Fruit fly (Drosophila melanogaster) whole organism, embryonic: ENCODE measurements around the gene CG4593.
A peak's percentile ranks its signal among the peaks of the same experiment; 100 is the strongest.

Source experiments
- Adf1 ChIP-seq: fragments of 200-800 bp; sonication (Bioruptor generic); IDR thresholded peaks from 2 replicates; pipeline ENCODE4 v1.3.6; 2022; ENCODE audit warnings: missing biosample characterization, missing genetic modification characterization
- Blimp-1 ChIP-seq: fragments of 200-800 bp; sonication (Bioruptor generic); optimal IDR thresholded peaks from 3 replicates; lab custom pipeline; 2018; ENCODE audit warnings: missing biosample characterization, missing genetic modification characterization, mild to moderate bottlenecking, moderate library complexity, missing genetic modification reagents
- CG10209 ChIP-seq: fragments of 200-800 bp; sonication (Bioruptor generic); optimal IDR thresholded peaks from 3 replicates; lab custom pipeline; 2017; ENCODE audit warnings: missing biosample characterization, mild to moderate bottlenecking, missing genetic modification characterization, missing genetic modification reagents
- CG11093 ChIP-seq: fragments of 200-800 bp; sonication (Bioruptor generic); IDR thresholded peaks from 3 replicates; pipeline ENCODE4 v1.3.6; 2022; ENCODE audit warnings: missing biosample characterization, missing genetic modification characterization
- CG11723 ChIP-seq: fragments of 200-800 bp; sonication (Bioruptor generic); optimal IDR thresholded peaks from 2 replicates; lab custom pipeline; 2017; ENCODE audit warnings: missing biosample characterization, mild to moderate bottlenecking, missing genetic modification characterization
- CG12071 ChIP-seq: fragments of 200-800 bp; sonication (Bioruptor generic); optimal IDR thresholded peaks from 3 replicates; lab custom pipeline; 2018; ENCODE audit warnings: missing biosample characterization, mild to moderate bottlenecking, missing genetic modification characterization
- CG1233 ChIP-seq: fragments of 200-800 bp; sonication (Bioruptor generic); optimal IDR thresholded peaks from 4 replicates; lab custom pipeline; 2018; ENCODE audit warnings: missing biosample characterization, mild to moderate bottlenecking, missing genetic modification characterization
- CG12744 ChIP-seq: fragments of 200-800 bp; sonication (Bioruptor generic); optimal IDR thresholded peaks from 2 replicates; lab custom pipeline; 2016; ENCODE audit warnings: missing biosample characterization, missing genetic modification characterization
- CG12769 ChIP-seq: fragments of 200-800 bp; sonication (Bioruptor generic); optimal IDR thresholded peaks from 2 replicates; lab custom pipeline; 2019; ENCODE audit warnings: missing biosample characterization, mild to moderate bottlenecking, missing genetic modification characterization, moderate library complexity
- CG13287 ChIP-seq: fragments of 200-800 bp; sonication (Bioruptor generic); IDR thresholded peaks from 2 replicates; pipeline ENCODE4 v1.3.6; 2022; ENCODE audit warnings: missing biosample characterization, missing genetic modification characterization; ENCODE audit not compliant: partially characterized antibody
- CG2678 ChIP-seq: fragments of 200-800 bp; sonication (Bioruptor generic); optimal IDR thresholded peaks from 3 replicates; lab custom pipeline; 2019; ENCODE audit warnings: missing biosample characterization, mild to moderate bottlenecking, missing genetic modification characterization, moderate library complexity
- CG30403 ChIP-seq: fragments of 200-800 bp; sonication (Bioruptor generic); optimal IDR thresholded peaks from 3 replicates; lab custom pipeline; 2016; ENCODE audit warnings: missing biosample characterization, missing genetic modification characterization
- CG30431 ChIP-seq: fragments of 200-800 bp; sonication (Bioruptor generic); optimal IDR thresholded peaks from 2 replicates; lab custom pipeline; 2017; ENCODE audit warnings: missing biosample characterization, missing genetic modification characterization
- CG32772 ChIP-seq: fragments of 200-800 bp; sonication (Bioruptor generic); IDR thresholded peaks from 2 replicates; pipeline ENCODE4 v1.3.6; 2022; ENCODE audit warnings: missing biosample characterization, missing genetic modification characterization
- CG43689 ChIP-seq: fragments of 200-800 bp; sonication (Bioruptor generic); IDR thresholded peaks from 2 replicates; pipeline ENCODE4 v1.3.6; 2022; ENCODE audit warnings: missing biosample characterization, missing genetic modification characterization
- CG4424 ChIP-seq: fragments of 200-800 bp; sonication (Bioruptor generic); optimal IDR thresholded peaks from 3 replicates; lab custom pipeline; 2016; ENCODE audit warnings: missing biosample characterization, missing genetic modification characterization
- CG6854 ChIP-seq: fragments of 200-800 bp; sonication (Bioruptor generic); optimal IDR thresholded peaks from 3 replicates; lab custom pipeline; 2017; ENCODE audit warnings: missing biosample characterization, mild to moderate bottlenecking, missing genetic modification characterization
- CG7556 ChIP-seq: fragments of 200-800 bp; sonication (Bioruptor generic); optimal IDR thresholded peaks from 2 replicates; lab custom pipeline; 2017; ENCODE audit warnings: missing biosample characterization, mild to moderate bottlenecking, missing genetic modification characterization
- CG8478 ChIP-seq: fragments of >200 bp; optimal IDR thresholded peaks from 2 replicates; lab custom pipeline; 2018
- CG9817 ChIP-seq: fragments of 200-800 bp; sonication (Bioruptor generic); optimal IDR thresholded peaks from 2 replicates; lab custom pipeline; 2018; ENCODE audit warnings: missing biosample characterization, mild to moderate bottlenecking, missing genetic modification characterization, moderate library complexity
- CG9876 ChIP-seq: fragments of 200-800 bp; sonication (Bioruptor generic); optimal IDR thresholded peaks from 2 replicates; lab custom pipeline; 2016; ENCODE audit warnings: missing biosample characterization, missing genetic modification characterization
- Camta ChIP-seq: fragments of 200-800 bp; sonication (Bioruptor generic); optimal IDR thresholded peaks from 2 replicates; lab custom pipeline; 2016; ENCODE audit warnings: missing biosample characterization, missing genetic modification characterization
- D19B ChIP-seq: fragments of 200-800 bp; sonication (Bioruptor generic); optimal IDR thresholded peaks from 2 replicates; lab custom pipeline; 2017; ENCODE audit warnings: missing biosample characterization, mild to moderate bottlenecking, missing genetic modification characterization
- Dek ChIP-seq: fragments of 200-800 bp; sonication (Bioruptor generic); optimal IDR thresholded peaks from 3 replicates; lab custom pipeline; 2019; ENCODE audit warnings: missing biosample characterization, mild to moderate bottlenecking, missing genetic modification characterization, moderate library complexity
- Doc2 ChIP-seq: fragments of 200-800 bp; sonication (Bioruptor generic); IDR thresholded peaks from 2 replicates; pipeline ENCODE4 v1.3.6; 2022; ENCODE audit warnings: missing biosample characterization, missing genetic modification characterization
- E2f2 ChIP-seq: fragments of 200-800 bp; sonication (Bioruptor generic); IDR thresholded peaks from 2 replicates; pipeline ENCODE4 v1.3.6; 2022; ENCODE audit warnings: missing biosample characterization, missing genetic modification characterization
- Hmx ChIP-seq: fragments of 200-800 bp; sonication (Bioruptor generic); optimal IDR thresholded peaks from 2 replicates; lab custom pipeline; 2016; ENCODE audit warnings: missing biosample characterization, missing genetic modification characterization
- Max ChIP-seq: fragments of 200-800 bp; sonication (Bioruptor generic); optimal IDR thresholded peaks from 2 replicates; lab custom pipeline; 2016; ENCODE audit warnings: missing biosample characterization, mild to moderate bottlenecking, missing genetic modification characterization
- NC2β ChIP-seq: fragments of 200-800 bp; sonication (Bioruptor generic); optimal IDR thresholded peaks from 2 replicates; lab custom pipeline; 2016; ENCODE audit warnings: missing biosample characterization, missing genetic modification characterization
- Nf-YC ChIP-seq: fragments of 200-800 bp; optimal IDR thresholded peaks from 3 replicates; lab custom pipeline; 2019; ENCODE audit warnings: missing biosample characterization, mild to moderate bottlenecking, missing genetic modification characterization, moderate library complexity
- Opbp ChIP-seq: fragments of 200-800 bp; sonication (Bioruptor generic); IDR thresholded peaks from 3 replicates; pipeline ENCODE4 v1.3.6; 2022; ENCODE audit warnings: missing biosample characterization, missing genetic modification characterization; ENCODE audit not compliant: partially characterized antibody
- PHDP ChIP-seq: fragments of 200-800 bp; sonication (Bioruptor generic); optimal IDR thresholded peaks from 3 replicates; lab custom pipeline; 2018; ENCODE audit warnings: missing biosample characterization, mild to moderate bottlenecking, missing genetic modification characterization, moderate library complexity
- Ravus ChIP-seq: fragments of 200-800 bp; sonication (Bioruptor generic); IDR thresholded peaks from 2 replicates; pipeline ENCODE4 v1.3.6; 2022; ENCODE audit warnings: missing biosample characterization, missing genetic modification characterization
- Scr ChIP-seq: fragments of 200-800 bp; sonication (Bioruptor generic); IDR thresholded peaks from 2 replicates; pipeline ENCODE4 v1.3.6; 2022; ENCODE audit warnings: missing biosample characterization, missing genetic modification characterization; ENCODE audit not compliant: partially characterized antibody
- Sox100B ChIP-seq: fragments of 200-800 bp; sonication (Bioruptor generic); optimal IDR thresholded peaks from 3 replicates; lab custom pipeline; 2018; ENCODE audit warnings: missing biosample characterization, mild to moderate bottlenecking, missing genetic modification characterization
- Sry-δ ChIP-seq: fragments of 200-800 bp; sonication (Bioruptor generic); optimal IDR thresholded peaks from 2 replicates; lab custom pipeline; 2016; ENCODE audit warnings: missing biosample characterization, missing genetic modification characterization
- Taf1 ChIP-seq: fragments of 200-800 bp; sonication (Bioruptor generic); IDR thresholded peaks from 2 replicates; pipeline ENCODE4 v1.3.6; 2022; ENCODE audit warnings: missing biosample characterization, missing genetic modification characterization
- Tbp ChIP-seq: fragments of >200 bp; optimal IDR thresholded peaks from 2 replicates; lab custom pipeline; 2018; ENCODE audit warnings: missing biosample characterization, missing genetic modification characterization
- chn ChIP-seq: fragments of 200-800 bp; sonication (Bioruptor generic); optimal IDR thresholded peaks from 2 replicates; lab custom pipeline; 2016; ENCODE audit warnings: missing biosample characterization, missing genetic modification characterization
- dimm ChIP-seq: fragments of 200-800 bp; sonication (Bioruptor generic); IDR thresholded peaks from 2 replicates; pipeline ENCODE4 v1.3.6; 2022; ENCODE audit warnings: missing biosample characterization, missing genetic modification characterization
- ems ChIP-seq: fragments of 200-800 bp; sonication (Bioruptor generic); optimal IDR thresholded peaks from 3 replicates; lab custom pipeline; 2016; ENCODE audit warnings: missing biosample characterization, missing genetic modification characterization
- fd64A ChIP-seq: fragments of 200-800 bp; sonication (Bioruptor generic); optimal IDR thresholded peaks from 3 replicates; lab custom pipeline; 2018; ENCODE audit warnings: missing biosample characterization, mild to moderate bottlenecking, missing genetic modification characterization
- gcm ChIP-seq: fragments of 200-800 bp; sonication (Bioruptor generic); optimal IDR thresholded peaks from 2 replicates; lab custom pipeline; 2019; ENCODE audit warnings: missing biosample characterization, mild to moderate bottlenecking, missing genetic modification characterization, moderate library complexity
- hb ChIP-seq: fragments of 200-800 bp; sonication (Bioruptor generic); IDR thresholded peaks from 3 replicates; pipeline ENCODE4 v1.3.6; 2022; ENCODE audit warnings: missing biosample characterization, missing genetic modification characterization; ENCODE audit not compliant: partially characterized antibody
- kah ChIP-seq: fragments of 200-800 bp; sonication (Bioruptor generic); optimal IDR thresholded peaks from 2 replicates; lab custom pipeline; 2018; ENCODE audit warnings: missing biosample characterization, mild to moderate bottlenecking, missing genetic modification characterization
- lbe ChIP-seq: fragments of 200-800 bp; sonication (Bioruptor generic); optimal IDR thresholded peaks from 2 replicates; lab custom pipeline; 2016; ENCODE audit warnings: missing biosample characterization, mild to moderate bottlenecking, missing genetic modification characterization
- sug ChIP-seq: fragments of 200-800 bp; optimal IDR thresholded peaks from 2 replicates; lab custom pipeline; 2019; ENCODE audit warnings: missing biosample characterization, mild to moderate bottlenecking, missing genetic modification characterization, moderate library complexity
- trh ChIP-seq: fragments of 200-800 bp; sonication (Bioruptor generic); optimal IDR thresholded peaks from 2 replicates; lab custom pipeline; 2016; ENCODE audit warnings: missing biosample characterization, missing genetic modification characterization
- ttk ChIP-seq: fragments of 200-800 bp; sonication (Bioruptor generic); IDR thresholded peaks from 2 replicates; pipeline ENCODE4 v2.1.2; 2022; ENCODE audit warnings: missing biosample characterization, missing genetic modification characterization
- zen2 ChIP-seq: fragments of 200-800 bp; sonication (Bioruptor generic); IDR thresholded peaks from 3 replicates; pipeline ENCODE4 v1.3.6; 2022; ENCODE audit warnings: missing biosample characterization, missing genetic modification characterization; ENCODE audit not compliant: partially characterized antibody
- zf30C ChIP-seq: fragments of 200-800 bp; sonication (Bioruptor generic); optimal IDR thresholded peaks from 3 replicates; lab custom pipeline; 2018; ENCODE audit warnings: missing biosample characterization, mild to moderate bottlenecking, missing genetic modification characterization

CG4593 gene

dm6 chrX:7001135-7001769, 12.4 kb upstream of the CG4593 start (continued):
- no peak for TF ChIP-seq gcm (GFP tag; lab: Kevin White, UChicago)
- peak; percentile 48 for TF ChIP-seq CG4424 (GFP tag; lab: Kevin White, UChicago)
- no peak for TF ChIP-seq CG30431
- TF ChIP-seq CG10209: peak; percentile 43
- no peak for TF ChIP-seq CG8478
- TF ChIP-seq fd64A: no peak
- no peak for TF ChIP-seq CG6854
- TF ChIP-seq CG43689 (GFP tag; lab: Robert Waterston, UW): no peak
- TF ChIP-seq CG7556 (GFP tag; lab: Kevin White, UChicago): peak; percentile 62
- TF ChIP-seq CG30403 (GFP tag; lab: Kevin White, UChicago): peak; percentile 53
- peak; percentile 39 for TF ChIP-seq lbe (GFP tag; lab: Kevin White, UChicago)
- no peak for TF ChIP-seq dimm (GFP tag; lab: Robert Waterston, UW)
- TF ChIP-seq Max: peak; percentile 33
- no peak for TF ChIP-seq Adf1
- peak; percentile 49 for TF ChIP-seq chn (GFP tag; lab: Kevin White, UChicago)
- TF ChIP-seq CG11093 (GFP tag; lab: Robert Waterston, UW): no peak
- TF ChIP-seq Scr (GFP tag; lab: Robert Waterston, UW): no peak
- TF ChIP-seq CG9876: no peak
- TF ChIP-seq CG1233 (GFP tag; lab: Kevin White, UChicago): no peak
- no peak for TF ChIP-seq Opbp (GFP tag; lab: Robert Waterston, UW)
- TF ChIP-seq Sry-δ (GFP tag; lab: Kevin White, UChicago): peak; percentile 4
- peak; percentile 52 for TF ChIP-seq Dek
- TF ChIP-seq CG11723 (GFP tag; lab: Kevin White, UChicago): no peak
- TF ChIP-seq PHDP: peak; percentile 23
- TF ChIP-seq sug (tag; lab: Kevin White, UChicago): no peak
- no peak for TF ChIP-seq E2f2
- no peak for TF ChIP-seq Camta (GFP tag; lab: Kevin White, UChicago)
- TF ChIP-seq Blimp-1 (GFP tag; lab: Kevin White, UChicago): peak; percentile 43
- TF ChIP-seq CG9817 (tag; lab: Kevin White, UChicago): peak; percentile 33
- TF ChIP-seq ttk (GFP tag; lab: Robert Waterston, UW): no peak
- no peak for TF ChIP-seq Hmx
- TF ChIP-seq Ravus (GFP tag; lab: Robert Waterston, UW): no peak
- TF ChIP-seq CG2678 (tag; lab: Kevin White, UChicago): peak; percentile 46
- TF ChIP-seq zf30C (GFP tag; lab: Kevin White, UChicago): peak; percentile 77
- TF ChIP-seq CG12071 (GFP tag; lab: Kevin White, UChicago): no peak
- no peak for TF ChIP-seq Taf1 (GFP tag; lab: Robert Waterston, UW)
- TF ChIP-seq Tbp (GFP tag; lab: Kevin White, UChicago): no peak
- no peak for TF ChIP-seq CG32772
- TF ChIP-seq CG13287: no peak
- no peak for TF ChIP-seq Doc2 (GFP tag; lab: Robert Waterston, UW)
- TF ChIP-seq Sox100B (GFP tag; lab: Kevin White, UChicago): peak; percentile 26
- TF ChIP-seq kah (GFP tag; lab: Kevin White, UChicago): no peak
- TF ChIP-seq Nf-YC (tag; lab: Kevin White, UChicago): no peak
- TF ChIP-seq trh (GFP tag; lab: Kevin White, UChicago): no peak
- peak; percentile 55 for TF ChIP-seq D19B (GFP tag; lab: Kevin White, UChicago)
- TF ChIP-seq hb (GFP tag; lab: Robert Waterston, UW): no peak
- TF ChIP-seq zen2 (GFP tag; lab: Robert Waterston, UW): no peak
- TF ChIP-seq CG12744 (GFP tag; lab: Kevin White, UChicago): no peak
- TF ChIP-seq ems (GFP tag; lab: Kevin White, UChicago): peak; percentile 34
- TF ChIP-seq NC2β (GFP tag; lab: Kevin White, UChicago): no peak
- TF ChIP-seq CG12769 (tag; lab: Kevin White, UChicago): peak; percentile 59
